Worm (Caenorhabditis elegans) whole organism, L2 larva: Measurements from ENCODE around the gene nstp-9.

ENCODE experiments used
- egl-27 ChIP-seq: sonication (generic microtip); optimal IDR thresholded peaks from 3 replicates; lab custom pipeline; 2017; ENCODE audit warnings: missing biosample characterization, missing genetic modification reagents, missing genetic modification characterization
- nhr-11 ChIP-seq: fragments of 150-350 bp; optimal IDR thresholded peaks from 2 replicates; lab custom pipeline; 2014; ENCODE audit warnings: missing biosample characterization, missing genetic modification characterization
- unc-55 ChIP-seq: fragments of 150-350 bp; sonication (generic microtip); optimal IDR thresholded peaks from 3 replicates; lab custom pipeline; 2014; ENCODE audit warnings: missing biosample characterization, missing genetic modification reagents, missing genetic modification characterization
- ztf-11 ChIP-seq: sonication (generic microtip); optimal IDR thresholded peaks from 2 replicates; lab custom pipeline; 2017; ENCODE audit warnings: missing biosample characterization, missing genetic modification characterization

- TF ChIP-seq egl-27 (no peak), unc-55 (GFP tag; lab: Kevin White, UChicago) (no peak), ztf-11 (no peak), nhr-11 (tag; lab: Kevin White, UChicago) (no peak)
Measured at ce11 chrX:10966251-10966650, 46.7 kb upstream of the nstp-9 start, which contains the start of gene lge-1.
